Worm (Caenorhabditis elegans): Measurements from ENCODE around the gene F11C1.4.

The F11C1.4 gene

DNA sequence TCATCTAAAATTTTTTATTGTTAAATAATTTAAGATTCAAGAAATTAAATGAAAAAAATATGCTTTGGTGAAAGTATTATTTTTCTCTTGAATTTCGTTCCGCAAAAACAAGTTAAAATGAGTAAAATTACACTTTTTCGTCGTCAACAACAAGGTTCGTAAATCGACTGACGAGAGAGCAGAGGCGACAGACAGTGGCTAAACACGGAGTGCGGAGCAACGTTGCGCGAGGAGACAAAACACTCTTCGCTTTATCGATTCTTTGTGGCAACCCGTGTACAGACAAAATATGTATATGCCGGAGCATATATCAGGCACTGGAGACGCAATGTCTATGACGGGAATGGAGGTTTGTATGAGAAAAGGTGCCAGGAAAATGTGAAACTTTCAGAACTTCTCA, 12.3 kb downstream of the F11C1.4 start, which contains the start of gene F11C1.7 (continued):
- TF ChIP-seq F26F4.8 (GFP tag; conservative IDR thresholded peaks at IDR 0.05) (no peak), mep-1 (tag; optimal IDR thresholded peaks at IDR 0.05) (peak; percentile 53)

DNA sequence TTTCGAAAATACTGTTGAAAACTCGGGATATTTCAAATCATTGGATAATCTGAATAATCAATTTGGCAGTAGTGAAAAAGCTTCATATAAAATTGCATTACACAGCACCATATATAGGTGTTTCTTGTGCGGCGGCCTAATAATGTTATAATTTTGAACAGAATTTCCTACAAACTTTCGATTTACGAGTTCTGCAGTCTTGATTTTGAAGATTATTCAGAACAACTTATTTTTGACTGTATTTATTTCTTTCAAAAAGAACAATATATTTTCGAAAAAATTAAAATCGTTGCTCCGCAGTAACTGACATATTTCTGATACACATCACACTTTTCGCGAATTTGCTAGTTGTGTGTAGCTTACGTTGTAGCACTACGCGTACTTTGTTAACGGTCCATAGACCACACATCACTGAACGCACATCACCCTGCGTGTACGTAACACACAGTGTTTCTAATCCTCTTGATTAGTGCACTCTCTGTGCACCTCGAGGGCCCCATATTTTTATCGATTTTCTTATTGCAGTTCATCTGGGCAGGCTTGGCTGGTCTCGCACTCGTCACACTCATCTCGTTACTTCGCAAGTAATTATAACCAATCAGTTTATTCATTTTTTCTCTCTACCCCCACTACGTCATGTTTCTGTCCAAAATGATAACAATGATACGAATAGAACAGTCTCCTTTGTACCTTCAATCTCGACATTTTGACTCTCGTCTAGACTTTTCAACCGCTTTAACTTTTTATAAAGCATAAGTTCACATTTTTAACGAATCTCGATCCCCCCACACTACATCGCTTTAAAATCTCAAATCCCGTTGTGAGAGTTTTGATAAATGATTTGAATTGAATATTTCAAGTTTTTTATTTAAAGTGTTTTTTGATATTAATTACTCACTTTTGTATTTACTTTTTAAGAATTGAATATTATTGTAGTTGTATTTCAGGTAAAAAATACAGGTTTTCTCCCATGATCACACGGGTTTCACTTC, 14.0 kb downstream of the F11C1.4 start, which contains the start of the genes F11C1.1 and vwa-8:
Gene F11C1.1 (minus strand): TSS at position 51 of the 992 bp plus-strand sequence.
Gene vwa-8 (plus strand): TSS at position 942 of the 992 bp plus-strand sequence.
- no peak for TF ChIP-seq mxl-2 (GFP tag; conservative IDR thresholded peaks at IDR 0.05)
- TF ChIP-seq nhr-41 (GFP tag; IDR thresholded peaks at IDR 0.05), result no peak
- peak; percentile 64; the same call in 1 of the 2 replicates for TF ChIP-seq T26A8.4 (GFP tag; IDR thresholded peaks at IDR 0.05)
- peak in 1 of 2 experiments; percentile 18 for TF ChIP-seq daf-16 (GFP tag; optimal IDR thresholded peaks at IDR 0.05)
- TF ChIP-seq daf-16 (tag; optimal IDR thresholded peaks at IDR 0.05), result peak; percentile 53
- peak; percentile 98 for TF ChIP-seq aha-1 (tag)
- TF ChIP-seq F10B5.3 (tag; optimal IDR thresholded peaks at IDR 0.05), result no peak
- TF ChIP-seq madf-9 (GFP tag; conservative IDR thresholded peaks at IDR 0.05), result no peak
- TF ChIP-seq lin-13 (GFP tag; optimal IDR thresholded peaks at IDR 0.05), result no peak
- peak; percentile 46; the same call in 1 of the 2 replicates for TF ChIP-seq dmd-6 (GFP tag; IDR thresholded peaks at IDR 0.05)
- TF ChIP-seq lin-1 (GFP tag; IDR thresholded peaks at IDR 0.05), result no peak
- peak; percentile 25 for TF ChIP-seq nhr-28 (tag; optimal IDR thresholded peaks at IDR 0.05)
- peak; percentile 14 for TF ChIP-seq mxl-3 (GFP tag; optimal IDR thresholded peaks at IDR 0.05)
- TF ChIP-seq nhr-48 (tag; optimal IDR thresholded peaks at IDR 0.05), result peak; percentile 58
- TF ChIP-seq lsy-2 (tag; optimal IDR thresholded peaks at IDR 0.05), result peak in 1 of 2 experiments; percentile 24
- no peak for TF ChIP-seq egl-43 (GFP tag; IDR thresholded peaks at IDR 0.05)
- peak; percentile 49 for TF ChIP-seq T20F7.1 (GFP tag; optimal IDR thresholded peaks at IDR 0.05)
- no peak for TF ChIP-seq gei-8 (GFP tag; optimal IDR thresholded peaks at IDR 0.05)
- TF ChIP-seq F26F4.8 (GFP tag; conservative IDR thresholded peaks at IDR 0.05), result no peak
- no peak for TF ChIP-seq snpc-1.2 (GFP tag; IDR thresholded peaks at IDR 0.05)
- no peak for TF ChIP-seq zfp-2 (tag; optimal IDR thresholded peaks at IDR 0.05)
- no peak for TF ChIP-seq F44E2.7 (GFP tag; IDR thresholded peaks at IDR 0.05)
- no peak for TF ChIP-seq attf-4 (tag; optimal IDR thresholded peaks at IDR 0.05)
- peak; percentile 30 for TF ChIP-seq mes-2 (tag; optimal IDR thresholded peaks at IDR 0.05; ENCODE audit: poor library complexity, severe bottlenecking)
- no peak for TF ChIP-seq unc-39 (tag; optimal IDR thresholded peaks at IDR 0.05)
- peak; percentile 46 for TF ChIP-seq dve-1 (tag; optimal IDR thresholded peaks at IDR 0.05; ENCODE audit: insufficient read depth)
- TF ChIP-seq nhr-10 (tag; optimal IDR thresholded peaks at IDR 0.05), result peak; percentile 89
- 0 out of 2 replicates have a peak, but pooled peaks have one; percentile 28 for TF ChIP-seq arid-1 (GFP tag; conservative IDR thresholded peaks at IDR 0.05)
- TF ChIP-seq nhr-6 (tag; optimal IDR thresholded peaks at IDR 0.05), result peak; percentile 74
- TF ChIP-seq ceh-20 (GFP tag; IDR thresholded peaks at IDR 0.05), result peak; percentile 74
- peak; percentile 79 for TF ChIP-seq hlh-30 (tag; optimal IDR thresholded peaks at IDR 0.05; ENCODE audit: insufficient read depth)
- peak; percentile 36 for TF ChIP-seq mep-1 (tag; optimal IDR thresholded peaks at IDR 0.05)
- TF ChIP-seq hlh-11 (tag; optimal IDR thresholded peaks at IDR 0.05), result peak; percentile 65
- TF ChIP-seq nhr-25 (tag; optimal IDR thresholded peaks at IDR 0.05; ENCODE audit: borderline replicate concordance, insufficient read depth), result peak; percentile 82
- TF ChIP-seq zip-2 (tag; optimal IDR thresholded peaks at IDR 0.05), result no peak
- TF ChIP-seq lin-38 (GFP tag; IDR thresholded peaks at IDR 0.05), result 0 out of 2 replicates have a peak, but pooled peaks have one; percentile 28
- 0 out of 2 replicates have a peak, but pooled peaks have one; percentile 63 for TF ChIP-seq saeg-2 (GFP tag; IDR thresholded peaks at IDR 0.05)
